Fruit fly (Drosophila melanogaster) whole organism, embryonic: ENCODE measurements around the gene CG4660.
A peak's percentile ranks its signal among the peaks of the same experiment; 100 is the strongest.

Experiments used
- Adf1 ChIP-seq: fragments of 200-800 bp; sonication (Bioruptor generic); IDR thresholded peaks from 2 replicates; pipeline ENCODE4 v1.3.6; 2022; ENCODE audit warnings: missing biosample characterization, missing genetic modification characterization
- Bdp1 ChIP-seq: fragments of 200-800 bp; sonication (Bioruptor generic); optimal IDR thresholded peaks from 3 replicates; lab custom pipeline; 2016; ENCODE audit warnings: missing biosample characterization, missing genetic modification characterization
- BtbVII ChIP-seq: fragments of 200-800 bp; sonication (Bioruptor generic); optimal IDR thresholded peaks from 3 replicates; lab custom pipeline; 2017; ENCODE audit warnings: missing biosample characterization, mild to moderate bottlenecking, missing genetic modification characterization
- CG10209 ChIP-seq: fragments of 200-800 bp; sonication (Bioruptor generic); optimal IDR thresholded peaks from 3 replicates; lab custom pipeline; 2017; ENCODE audit warnings: missing biosample characterization, mild to moderate bottlenecking, missing genetic modification characterization, missing genetic modification reagents
- CG1024 ChIP-seq: fragments of 200-800 bp; sonication (Bioruptor generic); IDR thresholded peaks from 2 replicates; pipeline ENCODE4 v1.3.6; 2022; ENCODE audit warnings: missing biosample characterization, missing genetic modification characterization
- CG12391 ChIP-seq: fragments of 200-800 bp; sonication (Bioruptor generic); optimal IDR thresholded peaks from 3 replicates; lab custom pipeline; 2018; ENCODE audit warnings: missing biosample characterization, mild to moderate bottlenecking, missing genetic modification characterization, moderate library complexity
- CG16779 ChIP-seq: fragments of 200-800 bp; sonication (Bioruptor generic); IDR thresholded peaks from 2 replicates; pipeline ENCODE4 v1.3.6; 2022; ENCODE audit warnings: missing biosample characterization, missing genetic modification characterization
- CG17328 ChIP-seq: fragments of 200-800 bp; sonication (Bioruptor generic); IDR thresholded peaks from 2 replicates; pipeline ENCODE4 v1.3.6; 2022; ENCODE audit warnings: missing biosample characterization, missing genetic modification characterization
- CG18011 ChIP-seq: fragments of 200-800 bp; sonication (Bioruptor generic); optimal IDR thresholded peaks from 2 replicates; lab custom pipeline; 2017; ENCODE audit warnings: missing biosample characterization, missing genetic modification characterization, mild to moderate bottlenecking, moderate library complexity, missing genotype
- CG1832 ChIP-seq: fragments of 200-800 bp; sonication (Bioruptor generic); optimal IDR thresholded peaks from 2 replicates; lab custom pipeline; 2017; ENCODE audit warnings: missing biosample characterization, mild to moderate bottlenecking, missing genetic modification characterization, inconsistent platforms
- CG2889 ChIP-seq: fragments of 200-800 bp; sonication (Bioruptor generic); IDR thresholded peaks from 3 replicates; pipeline ENCODE4 v1.3.6; 2022; ENCODE audit warnings: missing biosample characterization, missing genetic modification characterization
- CG31224 ChIP-seq: fragments of 200-800 bp; sonication (Bioruptor generic); IDR thresholded peaks from 2 replicates; pipeline ENCODE4 v1.3.6; 2022; ENCODE audit warnings: missing biosample characterization, missing genetic modification characterization
- CG33213 ChIP-seq: fragments of 200-800 bp; sonication (Bioruptor generic); optimal IDR thresholded peaks from 3 replicates; lab custom pipeline; 2016; ENCODE audit warnings: missing biosample characterization, missing genetic modification characterization
- CG4404 ChIP-seq: fragments of 200-800 bp; sonication (Bioruptor generic); IDR thresholded peaks from 2 replicates; pipeline ENCODE4 v1.3.6; 2022; ENCODE audit warnings: missing biosample characterization, missing genetic modification characterization
- CG4617 ChIP-seq: fragments of 200-800 bp; sonication (Bioruptor generic); optimal IDR thresholded peaks from 3 replicates; lab custom pipeline; 2016; ENCODE audit warnings: missing biosample characterization, missing genetic modification characterization, borderline replicate concordance
- CG5245 ChIP-seq: fragments of 200-800 bp; sonication (Bioruptor generic); optimal IDR thresholded peaks from 3 replicates; lab custom pipeline; 2016; ENCODE audit warnings: missing biosample characterization, missing genetic modification characterization
- CG6689 ChIP-seq: fragments of 200-800 bp; sonication (Bioruptor generic); IDR thresholded peaks from 2 replicates; pipeline ENCODE4 v1.3.6; 2022; ENCODE audit warnings: missing biosample characterization, missing genetic modification characterization
- CG8388 ChIP-seq: fragments of 200-800 bp; sonication (Bioruptor generic); optimal IDR thresholded peaks from 2 replicates; lab custom pipeline; 2019; ENCODE audit warnings: missing biosample characterization, mild to moderate bottlenecking, missing genetic modification characterization, moderate library complexity
- CG8924 ChIP-seq: fragments of 200-800 bp; optimal IDR thresholded peaks from 3 replicates; lab custom pipeline; 2019; ENCODE audit warnings: missing biosample characterization, mild to moderate bottlenecking, missing genetic modification characterization, moderate library complexity
- CG9876 ChIP-seq: fragments of 200-800 bp; sonication (Bioruptor generic); optimal IDR thresholded peaks from 2 replicates; lab custom pipeline; 2016; ENCODE audit warnings: missing biosample characterization, missing genetic modification characterization
- CTCF ChIP-seq: fragments of 200-800 bp; sonication (Bioruptor generic); optimal IDR thresholded peaks from 2 replicates; lab custom pipeline; 2017; ENCODE audit warnings: missing biosample characterization, mild to moderate bottlenecking, missing genetic modification characterization, moderate library complexity
- D ChIP-seq, 2 experiments: fragments of 200-800 bp in 1 of 2; fragments of >200 bp in 1 of 2; sonication (Bioruptor generic) in 1 of 2; optimal IDR thresholded peaks; 2 replicates in 1 of 2; 3 replicates in 1 of 2; lab custom pipeline; 2017; ENCODE audit warnings: mild to moderate bottlenecking in 1 of 2, missing biosample characterization in 1 of 2, missing genetic modification characterization in 1 of 2, missing genetic modification reagents in 1 of 2
- E2f2 ChIP-seq: fragments of 200-800 bp; sonication (Bioruptor generic); IDR thresholded peaks from 2 replicates; pipeline ENCODE4 v1.3.6; 2022; ENCODE audit warnings: missing biosample characterization, missing genetic modification characterization
- Ets65A ChIP-seq: fragments of 200-800 bp; sonication (Bioruptor generic); peaks from one replicate; lab custom pipeline; 2016; ENCODE audit warnings: missing biosample characterization, missing genetic modification characterization
- GATAe ChIP-seq: fragments of 200-800 bp; sonication (Bioruptor generic); conservative IDR thresholded peaks from 2 replicates; pipeline ENCODE4 v1.3.6; 2022; ENCODE audit warnings: missing biosample characterization, missing genetic modification characterization
- HLH3B ChIP-seq: fragments of 200-800 bp; sonication (Bioruptor generic); IDR thresholded peaks from 2 replicates; pipeline ENCODE4 v1.3.6; 2022; ENCODE audit warnings: missing biosample characterization, missing genetic modification characterization
- Hr78 ChIP-seq, 2 experiments: fragments of 200-800 bp in 1 of 2; fragments of >200 bp in 1 of 2; sonication (Bioruptor generic) in 1 of 2; optimal IDR thresholded peaks; 2 replicates each; lab custom pipeline; 2017 to 2019; ENCODE audit warnings: missing biosample characterization in 2 of 2, missing genetic modification characterization in 2 of 2, mild to moderate bottlenecking in 1 of 2, moderate library complexity in 1 of 2
- Hsf ChIP-seq: fragments of 200-800 bp; sonication (Bioruptor generic); optimal IDR thresholded peaks from 3 replicates; lab custom pipeline; 2016; ENCODE audit warnings: missing biosample characterization, missing genetic modification characterization
- Med ChIP-seq: fragments of 200-800 bp; sonication (Bioruptor generic); peaks from one replicate; lab custom pipeline; 2016; ENCODE audit warnings: missing biosample characterization, missing genetic modification characterization, mild to moderate bottlenecking, inconsistent platforms, moderate library complexity
- NFAT ChIP-seq: fragments of 200-800 bp; sonication (Bioruptor generic); IDR thresholded peaks from 2 replicates; pipeline ENCODE4 v1.3.6; 2022; ENCODE audit warnings: missing biosample characterization, missing genetic modification characterization
- Oli ChIP-seq: fragments of 200-800 bp; sonication (Bioruptor generic); optimal IDR thresholded peaks from 2 replicates; lab custom pipeline; 2018; ENCODE audit warnings: missing biosample characterization, mild to moderate bottlenecking, missing genetic modification characterization, moderate library complexity
- Pdp1 ChIP-seq, 2 experiments: fragments of 200-800 bp; sonication (Bioruptor generic); optimal IDR thresholded peaks; 3 replicates each; lab custom pipeline; 2016; ENCODE audit warnings: missing biosample characterization in 2 of 2, missing genetic modification characterization in 2 of 2, mild to moderate bottlenecking in 1 of 2, moderate library complexity in 1 of 2
- Poxn ChIP-seq: fragments of 200-800 bp; sonication (Bioruptor generic); IDR thresholded peaks from 2 replicates; pipeline ENCODE4 v1.3.6; 2022; ENCODE audit warnings: missing biosample characterization, missing genetic modification characterization
- Stat92E ChIP-seq, 3 experiments: fragments of >200 bp in 2 of 3; fragments of 200-800 bp in 1 of 3; sonication (Bioruptor generic) in 1 of 3; optimal IDR thresholded peaks; 2 replicates each; lab custom pipeline; 2017 to 2019; ENCODE audit warnings: missing biosample characterization in 3 of 3, missing genetic modification characterization in 3 of 3, mild to moderate bottlenecking in 1 of 3, moderate library complexity in 1 of 3
- Xrp1 ChIP-seq: fragments of 200-800 bp; sonication (Bioruptor generic); IDR thresholded peaks from 2 replicates; pipeline ENCODE4 v1.3.6; 2022; ENCODE audit warnings: missing biosample characterization, missing genetic modification characterization
- aop ChIP-seq: fragments of 200-800 bp; sonication (Bioruptor generic); IDR thresholded peaks from 2 replicates; pipeline ENCODE4 v1.3.6; 2022; ENCODE audit warnings: missing biosample characterization, missing genetic modification characterization
- ase ChIP-seq: fragments of 200-800 bp; sonication (Bioruptor generic); IDR thresholded peaks from 3 replicates; pipeline ENCODE4 v1.3.6; 2022; ENCODE audit warnings: missing biosample characterization, missing genetic modification characterization
- cas ChIP-seq: fragments of 200-800 bp; sonication (Bioruptor generic); IDR thresholded peaks from 2 replicates; pipeline ENCODE4 v1.3.6; 2022; ENCODE audit warnings: missing biosample characterization, missing genetic modification characterization
- crol ChIP-seq: fragments of 200-800 bp; sonication (Bioruptor generic); IDR thresholded peaks from 2 replicates; pipeline ENCODE4 v1.3.6; 2022; ENCODE audit warnings: missing biosample characterization, missing genetic modification characterization
- cwo ChIP-seq: fragments of 200-800 bp; sonication (Bioruptor generic); optimal IDR thresholded peaks from 3 replicates; lab custom pipeline; 2017; ENCODE audit warnings: missing biosample characterization, missing genetic modification characterization, mild to moderate bottlenecking, moderate library complexity, missing genetic modification reagents
- gem ChIP-seq: fragments of 200-800 bp; sonication (Bioruptor generic); optimal IDR thresholded peaks from 2 replicates; lab custom pipeline; 2019; ENCODE audit warnings: missing biosample characterization, mild to moderate bottlenecking, missing genetic modification characterization, moderate library complexity
- grau ChIP-seq: fragments of 200-800 bp; optimal IDR thresholded peaks from 3 replicates; lab custom pipeline; 2019; ENCODE audit warnings: missing biosample characterization, mild to moderate bottlenecking, missing genetic modification characterization, moderate library complexity
- mirr ChIP-seq: fragments of 200-800 bp; sonication (Bioruptor generic); optimal IDR thresholded peaks from 3 replicates; lab custom pipeline; 2018; ENCODE audit warnings: missing biosample characterization, mild to moderate bottlenecking, missing genetic modification characterization
- org-1 ChIP-seq: fragments of 200-800 bp; sonication (Bioruptor generic); optimal IDR thresholded peaks from 2 replicates; lab custom pipeline; 2017; ENCODE audit warnings: missing biosample characterization, missing genetic modification characterization
- sens ChIP-seq: fragments of 200-800 bp; sonication (Bioruptor generic); peaks from one replicate; lab custom pipeline; 2016; ENCODE audit warnings: missing biosample characterization, missing genetic modification characterization
- sim ChIP-seq: fragments of 200-800 bp; sonication (Bioruptor generic); IDR thresholded peaks from 2 replicates; pipeline ENCODE4 v1.3.6; 2022; ENCODE audit warnings: missing biosample characterization, missing genetic modification characterization
- tap ChIP-seq: fragments of 200-800 bp; optimal IDR thresholded peaks from 3 replicates; lab custom pipeline; 2019; ENCODE audit warnings: missing biosample characterization, mild to moderate bottlenecking, missing genetic modification characterization, moderate library complexity
- unpg ChIP-seq: fragments of 200-800 bp; sonication (Bioruptor generic); optimal IDR thresholded peaks from 3 replicates; lab custom pipeline; 2018; ENCODE audit warnings: missing biosample characterization, mild to moderate bottlenecking, missing genetic modification characterization, moderate library complexity

Gene CG4660

DNA sequence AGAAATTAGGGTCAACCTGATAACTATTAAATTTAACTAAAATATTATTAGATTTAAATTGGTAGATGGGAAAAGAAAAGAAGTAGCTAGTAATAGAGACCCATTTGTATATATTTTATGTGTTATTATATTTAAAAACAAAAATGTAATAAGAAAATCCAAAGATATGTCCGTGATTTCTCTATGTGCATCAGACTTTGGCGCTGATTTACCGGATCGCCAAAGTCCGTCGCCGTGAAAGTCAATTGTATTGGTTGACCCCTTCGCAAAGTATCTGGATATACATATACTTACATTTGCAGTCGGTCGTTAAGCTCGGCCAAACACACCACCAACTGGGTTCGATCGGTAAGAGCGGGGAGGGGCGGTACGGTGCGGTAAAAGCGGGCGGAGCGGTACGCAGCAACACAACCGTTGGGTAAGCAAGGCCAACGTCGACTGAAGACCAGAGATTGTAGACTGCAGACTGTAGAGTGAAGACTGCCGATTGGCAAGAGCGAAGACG lies 4.1 kb downstream of the CG4660 start (continued):
- TF ChIP-seq CG8924 (tag; lab: Kevin White, UChicago) (peak; percentile 36), crol (GFP tag; lab: Robert Waterston, UW) (peak; percentile 84), Xrp1 (peak; percentile 29; the same call in 1 of the 2 replicates), CG6689 (GFP tag; lab: Robert Waterston, UW) (0 out of 2 replicates have a peak, but pooled peaks have one; percentile 11), HLH3B (peak; percentile 15; the same call in 1 of the 2 replicates), CG9876 (GFP tag; lab: Kevin White, UChicago) (no peak), cwo (GFP tag; lab: Kevin White, UChicago) (no peak), CG2889 (GFP tag; lab: Robert Waterston, UW) (no peak), ase (GFP tag; lab: Robert Waterston, UW) (no peak), sens (GFP tag; lab: Kevin White, UChicago) (peak; percentile 23), Oli (tag; lab: Kevin White, UChicago) (peak; percentile 26), grau (peak; percentile 36), Med (GFP tag; lab: Kevin White, UChicago) (peak; percentile 30), D (optimal IDR thresholded peaks at IDR 0.05; lab: Kevin White, UChicago) (no peak), D (GFP tag; optimal IDR thresholded peaks at IDR 0.05; lab: Kevin White, UChicago) (peak; percentile 8), CG16779 (GFP tag; lab: Robert Waterston, UW) (no peak), unpg (GFP tag; lab: Kevin White, UChicago) (peak; percentile 44), Hr78 (GFP tag; optimal IDR thresholded peaks at IDR 0.05; lab: Kevin White, UChicago) (peak in 1 of 2 experiments; percentile 56), CG12391 (tag; lab: Kevin White, UChicago) (peak; percentile 59), CG17328 (GFP tag; lab: Robert Waterston, UW) (0 out of 2 replicates have a peak, but pooled peaks have one; percentile 26), CTCF (GFP tag; lab: Kevin White, UChicago) (no peak), CG8388 (peak; percentile 45), Poxn (GFP tag; lab: Robert Waterston, UW) (no peak), mirr (GFP tag; lab: Kevin White, UChicago) (no peak), tap (tag; lab: Kevin White, UChicago) (no peak), gem (peak; percentile 71)
- TF ChIP-seq, all 482 proteins: peak for 84

DNA sequence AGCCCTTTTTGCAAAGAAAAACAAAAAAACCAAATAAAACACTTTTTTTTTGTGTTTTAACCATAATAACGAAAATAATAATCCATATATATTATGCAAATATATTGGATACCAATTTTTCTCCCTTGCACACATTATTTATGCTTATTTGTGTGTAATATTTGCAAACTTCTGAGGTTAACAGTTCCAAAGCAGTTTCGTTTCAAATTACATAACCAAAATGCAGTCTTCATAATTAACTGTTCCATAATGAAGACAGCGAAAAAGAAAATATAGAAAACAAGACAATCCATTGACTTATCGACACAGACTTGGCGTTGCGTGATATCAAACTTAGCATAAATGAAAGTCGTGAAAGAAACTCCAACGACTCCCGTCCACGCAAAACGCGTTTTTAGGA lies 5.6 kb downstream of the CG4660 start:
- TF ChIP-seq Pdp1 (GFP tag; optimal IDR thresholded peaks at IDR 0.05; lab: Kevin White, UChicago) = peak in 1 of 2 experiments; percentile 52
- TF ChIP-seq org-1 (GFP tag; lab: Kevin White, UChicago) = no peak
- TF ChIP-seq E2f2 = no peak

DNA sequence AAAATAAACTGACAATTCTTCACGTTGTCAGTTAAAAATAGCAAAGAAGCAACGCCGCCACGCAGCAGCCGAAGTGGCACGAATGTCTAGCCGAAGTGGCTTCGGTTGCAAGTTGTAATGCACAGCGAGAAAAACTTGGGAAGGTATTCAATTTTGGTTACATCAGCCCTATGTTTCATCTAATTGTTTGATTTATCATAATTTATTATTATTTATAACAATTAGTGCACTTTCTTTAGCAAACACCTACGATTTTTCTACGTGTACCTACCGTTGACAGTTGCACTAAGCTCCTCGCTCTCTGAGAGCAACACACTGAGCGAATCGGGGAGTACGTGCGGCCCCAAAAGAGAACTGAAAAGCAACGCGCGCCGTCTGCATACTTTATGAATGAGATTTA lies 6.3 kb downstream of the CG4660 start, which contains the start of gene Tsp5D:
Gene Tsp5D (minus strand): TSS at position 13 of the 400 bp plus-strand sequence.
- TF ChIP-seq CG5245 (GFP tag; lab: Kevin White, UChicago) (peak; percentile 94), aop (peak; percentile 90), Adf1 (GFP tag; lab: Robert Waterston, UW) (0 out of 2 replicates have a peak, but pooled peaks have one; percentile 29), NFAT (GFP tag; lab: Robert Waterston, UW) (peak; percentile 69), Bdp1 (GFP tag; lab: Kevin White, UChicago) (peak; percentile 27), CG1832 (GFP tag; lab: Kevin White, UChicago) (no peak), Hr78 (GFP tag; optimal IDR thresholded peaks at IDR 0.05; lab: Kevin White, UChicago) (peak in 1 of 2 experiments; percentile 58), CG31224 (GFP tag; lab: Robert Waterston, UW) (peak; percentile 73), CG18011 (GFP tag; lab: Kevin White, UChicago) (peak; percentile 61), CG1024 (GFP tag; lab: Robert Waterston, UW) (peak; percentile 94), gem (peak; percentile 95), cas (GFP tag; lab: Robert Waterston, UW) (peak; percentile 75; the same call in 1 of the 2 replicates), BtbVII (GFP tag; lab: Kevin White, UChicago) (peak; percentile 79), Stat92E (GFP tag; optimal IDR thresholded peaks at IDR 0.05; lab: Kevin White, UChicago) (peak in 1 of 3 experiments; percentile 41), CG10209 (GFP tag; lab: Kevin White, UChicago) (peak; percentile 90), Hsf (GFP tag; lab: Kevin White, UChicago) (peak; percentile 61), sim (GFP tag; lab: Robert Waterston, UW) (peak; percentile 91), CG4617 (peak; percentile 63), CG4404 (GFP tag; lab: Robert Waterston, UW) (peak; percentile 75), Ets65A (peak; percentile 94), CG33213 (GFP tag; lab: Kevin White, UChicago) (peak; percentile 49), GATAe (GFP tag; lab: Robert Waterston, UW) (0 out of 2 replicates have a peak, but pooled peaks have one; percentile 21)
